Worm (Caenorhabditis elegans) whole organism, L2 larva: ENCODE data around the gene C50H2.4.

ENCODE experiments used
- F13H6.1 ChIP-seq: sonication (generic microtip); optimal IDR thresholded peaks from 2 replicates; lab custom pipeline; 2016; ENCODE audit warnings: missing genetic modification characterization, missing compliant biosample characterization
- ZK546.5 ChIP-seq: sonication (generic microtip); optimal IDR thresholded peaks from 2 replicates; lab custom pipeline; 2017; ENCODE audit warnings: missing biosample characterization, missing genetic modification characterization
- alr-1 ChIP-seq: fragments of 150-350 bp; optimal IDR thresholded peaks from 2 replicates; lab custom pipeline; 2014; ENCODE audit warnings: missing biosample characterization, missing genetic modification characterization
- aly-2 ChIP-seq: fragments of 150-350 bp; optimal IDR thresholded peaks from 2 replicates; lab custom pipeline; 2014; ENCODE audit warnings: missing biosample characterization, missing genetic modification characterization
- ama-1 ChIP-seq: fragments of 150-350 bp; optimal IDR thresholded peaks from 2 replicates; lab custom pipeline; 2018; ENCODE audit warnings: inconsistent platforms
- blmp-1 ChIP-seq: sonication (generic microtip); optimal IDR thresholded peaks from 2 replicates; lab custom pipeline; 2017; ENCODE audit warnings: missing genetic modification characterization, mild to moderate bottlenecking, missing compliant biosample characterization, antibody characterized with exemption, moderate library complexity; ENCODE audit not compliant: insufficient read depth
- ceh-82 ChIP-seq: fragments of 150-350 bp; optimal IDR thresholded peaks from 2 replicates; lab custom pipeline; 2014; ENCODE audit warnings: missing biosample characterization, missing genetic modification characterization
- crh-2 ChIP-seq: sonication (generic microtip); optimal IDR thresholded peaks from 2 replicates; lab custom pipeline; 2017; ENCODE audit warnings: missing biosample characterization, missing genetic modification characterization
- elt-1 ChIP-seq: fragments of 150-350 bp; optimal IDR thresholded peaks from 2 replicates; lab custom pipeline; 2014; ENCODE audit warnings: missing biosample characterization, missing genetic modification characterization
- lin-11 ChIP-seq: fragments of 150-350 bp; sonication (generic microtip); optimal IDR thresholded peaks from 2 replicates; lab custom pipeline; 2014; ENCODE audit warnings: missing biosample characterization, missing genetic modification characterization, inconsistent platforms, mixed read lengths
- lin-13 ChIP-seq: fragments of 150-350 bp; optimal IDR thresholded peaks from 2 replicates; lab custom pipeline; 2014; ENCODE audit warnings: missing biosample characterization, missing genetic modification reagents, missing genetic modification characterization
- lin-39 ChIP-seq: fragments of 150-350 bp; optimal IDR thresholded peaks from 2 replicates; lab custom pipeline; 2014; ENCODE audit warnings: missing biosample characterization, missing genetic modification reagents, missing genetic modification characterization
- lsy-2 ChIP-seq, 2 experiments: fragments of 150-350 bp in 1 of 2; sonication (generic microtip) in 1 of 2; optimal IDR thresholded peaks; 2 replicates each; lab custom pipeline; 2014 to 2017; ENCODE audit warnings: missing biosample characterization in 2 of 2, missing genetic modification characterization in 2 of 2
- mbf-1 ChIP-seq: sonication (generic microtip); optimal IDR thresholded peaks from 2 replicates; lab custom pipeline; 2017; ENCODE audit warnings: missing biosample characterization, missing genetic modification characterization
- nhr-10 ChIP-seq: sonication (generic microtip); optimal IDR thresholded peaks from 2 replicates; lab custom pipeline; 2017; ENCODE audit warnings: missing biosample characterization, missing genetic modification characterization
- nhr-12 ChIP-seq: fragments of 150-350 bp; optimal IDR thresholded peaks from 2 replicates; lab custom pipeline; 2014; ENCODE audit warnings: missing biosample characterization, missing genetic modification characterization
- nhr-129 ChIP-seq: fragments of 150-350 bp; optimal IDR thresholded peaks from 2 replicates; lab custom pipeline; 2014; ENCODE audit warnings: missing biosample characterization, missing genetic modification characterization
- nhr-21 ChIP-seq: fragments of 150-350 bp; optimal IDR thresholded peaks from 2 replicates; lab custom pipeline; 2014; ENCODE audit warnings: missing biosample characterization, missing genetic modification characterization
- nhr-23 ChIP-seq: fragments of 150-350 bp; optimal IDR thresholded peaks from 2 replicates; lab custom pipeline; 2014; ENCODE audit warnings: missing biosample characterization, missing genetic modification reagents, missing genetic modification characterization
- nhr-237 ChIP-seq: fragments of 150-350 bp; optimal IDR thresholded peaks from 2 replicates; lab custom pipeline; 2014; ENCODE audit warnings: missing biosample characterization, missing genetic modification characterization
- peb-1 ChIP-seq: fragments of 150-350 bp; optimal IDR thresholded peaks from 2 replicates; lab custom pipeline; 2014; ENCODE audit warnings: missing biosample characterization, missing genetic modification characterization
- sem-4 ChIP-seq: fragments of 150-350 bp; optimal IDR thresholded peaks from 2 replicates; lab custom pipeline; 2014; ENCODE audit warnings: missing biosample characterization, missing genetic modification reagents, missing genetic modification characterization
- sma-3 ChIP-seq: sonication (generic microtip); optimal IDR thresholded peaks from 2 replicates; lab custom pipeline; 2016; ENCODE audit warnings: missing genetic modification reagents, missing genetic modification characterization, missing compliant biosample characterization
- sma-9 ChIP-seq, 2 experiments: fragments of 150-350 bp in 1 of 2; sonication (generic microtip) in 1 of 2; optimal IDR thresholded peaks; 2 replicates each; lab custom pipeline; 2014 to 2016; ENCODE audit warnings: missing genetic modification characterization in 2 of 2, mild to moderate bottlenecking in 1 of 2, missing biosample characterization in 1 of 2, missing compliant biosample characterization in 1 of 2, missing genetic modification reagents in 1 of 2, moderate library complexity in 1 of 2
- snpc-4 ChIP-seq: fragments of 150-350 bp; optimal IDR thresholded peaks from 2 replicates; lab custom pipeline; 2014; ENCODE audit warnings: missing biosample characterization, missing genetic modification characterization
- unc-39 ChIP-seq: fragments of 150-350 bp; optimal IDR thresholded peaks from 2 replicates; lab custom pipeline; 2014; ENCODE audit warnings: missing biosample characterization, missing genetic modification characterization
- unc-62 ChIP-seq: fragments of 150-350 bp; optimal IDR thresholded peaks from 2 replicates; lab custom pipeline; 2014; ENCODE audit warnings: missing biosample characterization, missing genetic modification reagents, missing genetic modification characterization
- zag-1 ChIP-seq: fragments of 150-350 bp; optimal IDR thresholded peaks from 2 replicates; lab custom pipeline; 2014; ENCODE audit warnings: missing biosample characterization, missing genetic modification characterization
- ztf-1 ChIP-seq: fragments of 200-800 bp; sonication (Bioruptor generic); conservative IDR thresholded peaks from 2 replicates; pipeline ENCODE4 v1.3.6; 2022; ENCODE audit warnings: missing genetic modification characterization, missing compliant biosample characterization
- ztf-4 ChIP-seq: fragments of 150-350 bp; optimal IDR thresholded peaks from 2 replicates; lab custom pipeline; 2014; ENCODE audit warnings: missing biosample characterization, missing genetic modification characterization

The C50H2.4 gene

ce11 chrV:9916665-9917064 lies at the start of gene C50H2.4:
Gene C50H2.4 (plus strand): TSS chrV:9916965.
- no peak for TF ChIP-seq F13H6.1 (tag; lab: Kevin White, UChicago)
- TF ChIP-seq nhr-10 (tag; lab: Kevin White, UChicago), result no peak
- TF ChIP-seq ztf-4 (tag; lab: Kevin White, UChicago), result no peak
- no peak for TF ChIP-seq elt-1 (tag; lab: Kevin White, UChicago)
- no peak for TF ChIP-seq nhr-237
- TF ChIP-seq nhr-21 (tag; lab: Kevin White, UChicago), result no peak
- TF ChIP-seq snpc-4 (tag; lab: Kevin White, UChicago), result no peak
- no peak for TF ChIP-seq blmp-1 (tag; lab: Kevin White, UChicago)
- no peak for TF ChIP-seq alr-1 (tag; lab: Kevin White, UChicago)
- TF ChIP-seq ZK546.5, result no peak

- TF ChIP-seq peb-1 (tag; lab: Kevin White, UChicago) (no peak), crh-2 (tag; lab: Kevin White, UChicago) (no peak), snpc-4 (tag; lab: Kevin White, UChicago) (no peak), ZK546.5 (no peak), zag-1 (no peak), nhr-23 (tag; lab: Kevin White, UChicago) (no peak), sma-3 (GFP tag; lab: Kevin White, UChicago) (no peak), ztf-1 (GFP tag; lab: Robert Waterston, UW) (no peak), ztf-4 (tag; lab: Kevin White, UChicago) (no peak), lin-11 (tag; lab: Kevin White, UChicago) (no peak), mbf-1 (no peak), blmp-1 (tag; lab: Kevin White, UChicago) (no peak), unc-39 (tag; lab: Kevin White, UChicago) (no peak), aly-2 (no peak)
These were observed 48.5 kb upstream of the C50H2.4 start, which contains the start of gene srab-17 for ce11 chrV:9868311-9868710. Gene srab-17 (minus strand): TSS chrV:9868411.

ce11 chrV:9871339-9871738 lies 45.4 kb upstream of the C50H2.4 start, which contains the start of gene srab-18:
Gene srab-18 (minus strand): TSS chrV:9871439.
- TF ChIP-seq blmp-1 (tag; lab: Kevin White, UChicago) (no peak), nhr-21 (tag; lab: Kevin White, UChicago) (no peak), lin-13 (GFP tag; lab: Kevin White, UChicago) (no peak), unc-62 (GFP tag; lab: Kevin White, UChicago) (no peak), mbf-1 (no peak), lin-39 (tag; lab: Kevin White, UChicago) (no peak), ceh-82 (tag; lab: Kevin White, UChicago) (no peak)

- TF ChIP-seq nhr-12 (tag; lab: Kevin White, UChicago) (no peak), blmp-1 (tag; lab: Kevin White, UChicago) (no peak), crh-2 (tag; lab: Kevin White, UChicago) (no peak), nhr-23 (tag; lab: Kevin White, UChicago) (no peak), lin-11 (tag; lab: Kevin White, UChicago) (no peak), peb-1 (tag; lab: Kevin White, UChicago) (no peak)
- TF ChIP-seq, all 48 proteins: peak for 0
These were observed 37.4 kb upstream of the C50H2.4 start, which contains the start of gene srab-26 for ce11 chrV:9879404-9879803. Gene srab-26 (minus strand): TSS chrV:9879504.

- TF ChIP-seq aly-2 (no peak), sma-9 (GFP tag; optimal IDR thresholded peaks at IDR 0.05; lab: Kevin White, UChicago) (no peak), sma-9 (tag; optimal IDR thresholded peaks at IDR 0.05; lab: Kevin White, UChicago) (no peak), mbf-1 (no peak), ztf-4 (tag; lab: Kevin White, UChicago) (no peak), sem-4 (tag; lab: Kevin White, UChicago) (no peak), snpc-4 (tag; lab: Kevin White, UChicago) (no peak), peb-1 (tag; lab: Kevin White, UChicago) (no peak), nhr-129 (tag; lab: Kevin White, UChicago) (no peak), sma-3 (GFP tag; lab: Kevin White, UChicago) (no peak), ama-1 (lab: Kevin White, UChicago) (no peak), nhr-12 (tag; lab: Kevin White, UChicago) (no peak), lsy-2 (tag; optimal IDR thresholded peaks at IDR 0.05; lab: Kevin White, UChicago) (no peak), ztf-1 (GFP tag; lab: Robert Waterston, UW) (no peak)
- TF ChIP-seq, all 48 proteins: peak for 0
These were observed 36.9 kb upstream of the C50H2.4 start, which contains the start of gene sdz-31 for ce11 chrV:9879867-9880266. Gene sdz-31 (plus strand): TSS chrV:9880167.
